Fruit fly (Drosophila melanogaster): ENCODE measurements around the gene SmB.
A peak's percentile ranks its signal among the peaks of the same experiment; 100 is the strongest.

The SmB gene

dm6 chr2L:10435606-10436160 lies 9.3 kb upstream of the SmB start, which contains the start of the genes TBC1D16 and holn1:
Gene TBC1D16 (minus strand): TSS chr2L:10435656.
Gene holn1 (plus strand): TSS chr2L:10435995.
- no peak for TF ChIP-seq CTCF (optimal IDR thresholded peaks at IDR 0.05)
- TF ChIP-seq CG8478 (optimal IDR thresholded peaks at IDR 0.05) = no peak

DNA sequence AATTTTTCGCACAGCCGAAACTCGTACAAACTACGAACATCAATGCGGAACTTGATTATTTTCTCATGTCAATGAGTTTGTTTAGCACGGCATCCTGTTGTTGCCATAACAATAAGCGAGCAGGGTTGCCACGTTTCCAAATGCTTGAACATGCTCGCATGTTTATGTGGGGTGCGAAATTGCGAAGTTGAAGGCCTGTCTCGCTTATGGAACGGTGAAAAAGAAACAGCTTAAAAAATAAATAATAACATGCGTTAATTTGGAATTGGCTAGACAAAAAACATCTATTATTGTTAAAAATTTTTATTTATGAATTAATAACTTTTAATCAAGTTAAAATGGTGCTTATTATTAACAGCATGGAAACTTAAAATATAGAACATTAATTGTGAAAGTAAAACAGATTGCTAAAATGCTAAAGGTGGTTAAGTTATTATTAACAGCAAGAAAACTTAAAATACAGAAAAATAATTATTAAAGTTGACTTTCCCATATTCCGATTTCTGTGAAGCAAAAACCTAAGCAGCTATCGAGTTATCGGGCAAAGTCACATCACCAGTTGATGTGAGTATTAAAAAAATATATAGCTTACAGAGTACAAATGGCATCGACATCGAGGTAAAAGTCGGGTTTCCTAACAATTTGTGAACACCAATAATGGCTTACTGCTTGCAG lies 4.5 kb upstream of the SmB start, which contains the start of the genes Bug22 and TfIIB:
Gene Bug22, minus strand, starts transcription at position 117 of the 675 bp plus-strand sequence.
Gene TfIIB, plus strand, starts transcription at position 537 of the 675 bp plus-strand sequence.
- TF ChIP-seq CTCF (optimal IDR thresholded peaks at IDR 0.05) (no peak), CG8478 (optimal IDR thresholded peaks at IDR 0.05) (no peak)

- TF ChIP-seq CTCF (optimal IDR thresholded peaks at IDR 0.05) (no peak), CG8478 (optimal IDR thresholded peaks at IDR 0.05) (no peak)
These were observed 2.1 kb upstream of the SmB start, which contains the start of gene CG5188 for dm6 chr2L:10428528-10428927. Gene CG5188 (plus strand): TSS chr2L:10428829.

DNA sequence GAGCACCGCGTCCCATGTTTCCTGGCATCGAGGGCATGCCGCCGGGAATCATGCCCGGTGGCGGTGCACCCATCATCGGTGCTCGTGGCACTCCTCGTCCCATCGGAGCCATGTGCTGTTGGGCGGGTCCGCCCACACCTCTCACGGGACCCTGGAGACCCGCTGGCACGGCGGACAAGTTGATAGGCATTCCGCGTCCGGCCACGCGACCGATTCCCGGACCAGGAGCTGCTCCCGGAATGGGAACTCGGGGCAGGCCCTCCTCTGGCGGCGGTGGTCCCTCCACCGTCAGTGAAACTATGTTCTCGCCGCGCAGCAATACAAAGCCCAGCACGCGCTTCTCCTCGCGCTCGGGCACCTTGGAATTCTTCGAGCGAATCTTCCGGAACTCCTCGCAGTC lies 828 bp downstream of the SmB start:
- TF ChIP-seq CG8478 (optimal IDR thresholded peaks at IDR 0.05) (no peak), CTCF (optimal IDR thresholded peaks at IDR 0.05) (no peak)

dm6 chr2L:10422643-10423606 lies 3.5 kb downstream of the SmB start, which contains the start of the genes pie and Wdfy2:
Gene pie (minus strand): TSS chr2L:10422780.
Gene Wdfy2 (plus strand): TSS chr2L:10423291.
- TF ChIP-seq CG8478 (optimal IDR thresholded peaks at IDR 0.05) (no peak), CTCF (optimal IDR thresholded peaks at IDR 0.05) (no peak)

- no peak for TF ChIP-seq CG8478 (optimal IDR thresholded peaks at IDR 0.05)
- no peak for TF ChIP-seq CTCF (optimal IDR thresholded peaks at IDR 0.05)
These were observed 7.4 kb downstream of the SmB start, which contains the start of gene RfC3 for dm6 chr2L:10418981-10419380. Gene RfC3 (plus strand): TSS chr2L:10419190.

DNA sequence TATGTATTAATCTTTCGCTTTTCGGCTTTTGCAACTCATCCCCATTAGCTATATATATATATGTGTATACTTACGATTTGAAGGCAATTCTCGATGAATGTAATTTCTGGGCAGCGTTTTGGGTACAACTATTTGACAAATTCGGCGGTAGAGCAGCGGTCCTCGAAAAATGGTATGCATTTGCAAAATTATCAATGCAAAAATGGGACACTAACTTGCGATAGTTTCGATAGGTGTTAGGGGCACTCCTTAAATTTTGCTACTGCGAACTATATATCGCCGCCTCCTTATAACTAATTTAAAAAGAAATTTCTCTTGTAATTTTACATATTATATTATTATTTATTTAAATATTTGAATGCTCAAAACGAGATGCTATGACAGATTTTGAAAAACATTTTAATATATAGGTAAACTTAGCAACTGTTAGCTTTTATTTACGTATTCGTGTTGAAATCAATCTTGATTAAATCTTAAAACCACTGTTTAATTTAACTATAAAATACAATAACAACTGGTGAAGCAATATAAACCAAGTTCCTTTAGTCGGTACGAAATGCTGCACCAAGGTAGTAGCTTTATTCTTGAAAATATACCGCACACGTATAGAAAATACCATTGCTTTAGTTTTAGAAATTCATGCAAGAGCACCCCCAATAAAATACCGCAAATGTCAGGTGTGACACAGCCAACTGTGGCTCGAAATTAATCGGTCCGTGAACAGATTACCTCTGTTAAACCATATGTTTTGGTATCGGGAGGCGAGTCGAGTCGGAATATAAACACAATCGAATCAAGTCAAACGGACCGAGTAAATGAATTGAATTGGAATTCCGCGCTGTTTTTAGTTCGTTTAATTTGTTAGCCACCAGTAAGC lies 12.9 kb downstream of the SmB start, which contains the start of the genes CG5355 and Klp31E:
Gene CG5355, minus strand, starts transcription at position 213 of the 877 bp plus-strand sequence.
Gene Klp31E, plus strand, starts transcription at position 767 of the 877 bp plus-strand sequence.
- no peak for TF ChIP-seq CG8478 (optimal IDR thresholded peaks at IDR 0.05)
- no peak for TF ChIP-seq CTCF (optimal IDR thresholded peaks at IDR 0.05)

- no peak for TF ChIP-seq CG8478 (optimal IDR thresholded peaks at IDR 0.05)
- peak in 1 of 2 experiments; percentile 11 for TF ChIP-seq CTCF (optimal IDR thresholded peaks at IDR 0.05)
These were observed 18.3 kb downstream of the SmB start, which contains the start of the genes Ip259 and RpS27A for dm6 chr2L:10408122-10408576. Gene Ip259 (plus strand): TSS chr2L:10408352. Gene RpS27A (plus strand): TSS chr2L:10408352.

- TF ChIP-seq CG8478 (optimal IDR thresholded peaks at IDR 0.05) (no peak), CTCF (optimal IDR thresholded peaks at IDR 0.05) (no peak)
These were observed 21.3 kb downstream of the SmB start, which contains the start of the genes CG17768, LSm-4 and Ir31a for dm6 chr2L:10405008-10405654. Gene CG17768 (minus strand): TSS chr2L:10405203. Gene LSm-4 (minus strand): TSS chr2L:10405203. Gene Ir31a (plus strand): TSS chr2L:10405565.

DNA sequence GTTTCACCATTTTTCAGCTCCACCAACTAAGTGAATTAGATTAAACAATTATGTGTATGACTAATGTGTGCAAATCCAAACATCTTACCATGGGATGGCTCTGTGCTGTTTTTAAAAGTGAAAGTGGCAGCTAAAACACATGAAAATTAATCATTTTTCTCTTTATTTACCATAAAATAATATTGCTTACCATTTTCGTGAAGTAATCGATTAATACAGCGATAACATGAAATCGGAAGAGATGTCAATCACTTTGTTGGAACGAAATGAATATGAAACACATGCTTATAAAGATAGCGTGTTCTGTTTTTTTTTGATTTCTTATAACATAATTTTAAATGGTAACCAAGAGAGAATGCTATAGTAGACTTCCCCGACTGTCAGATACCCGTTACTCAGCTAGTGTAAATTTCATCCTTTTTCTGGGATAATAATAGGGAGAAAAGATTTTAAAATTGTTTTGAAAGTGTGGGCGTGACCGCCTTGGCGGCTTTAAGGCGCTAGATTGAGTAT lies 22.6 kb downstream of the SmB start:
- TF ChIP-seq CTCF (optimal IDR thresholded peaks at IDR 0.05) (no peak), CG8478 (optimal IDR thresholded peaks at IDR 0.05) (no peak)

DNA sequence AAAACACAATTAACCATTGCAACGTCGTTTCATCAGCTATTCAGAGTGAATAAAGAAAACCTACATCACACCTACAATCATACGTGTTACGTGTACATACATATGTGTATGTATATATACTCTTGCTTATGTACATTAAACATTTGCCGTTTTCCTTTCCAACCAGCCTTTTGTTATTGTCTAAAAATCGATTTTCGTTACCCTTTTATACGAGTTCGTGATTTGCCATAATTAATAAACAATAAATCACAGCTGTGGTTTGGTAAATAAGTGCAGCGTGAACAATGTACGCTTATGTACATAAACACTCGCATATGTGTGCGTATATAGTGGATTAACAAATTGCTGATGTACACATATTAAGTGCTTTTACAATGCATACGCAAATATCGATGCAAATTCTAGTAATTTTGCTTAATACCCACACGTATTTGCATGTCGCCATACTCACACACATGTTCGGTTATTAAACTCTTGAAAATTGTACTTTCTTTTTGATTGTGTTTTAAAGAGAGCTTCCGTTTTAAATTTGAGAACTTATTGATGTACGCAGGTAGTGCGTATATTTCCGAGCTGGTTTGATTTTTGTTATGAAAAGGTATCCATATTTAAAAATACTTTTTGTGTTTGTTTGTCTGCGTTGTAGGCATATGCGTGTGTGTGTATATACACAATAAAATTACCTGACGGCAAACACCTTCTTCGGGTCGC lies 29.4 kb downstream of the SmB start:
- TF ChIP-seq CTCF (optimal IDR thresholded peaks at IDR 0.05) (no peak), CG8478 (optimal IDR thresholded peaks at IDR 0.05) (no peak)

DNA sequence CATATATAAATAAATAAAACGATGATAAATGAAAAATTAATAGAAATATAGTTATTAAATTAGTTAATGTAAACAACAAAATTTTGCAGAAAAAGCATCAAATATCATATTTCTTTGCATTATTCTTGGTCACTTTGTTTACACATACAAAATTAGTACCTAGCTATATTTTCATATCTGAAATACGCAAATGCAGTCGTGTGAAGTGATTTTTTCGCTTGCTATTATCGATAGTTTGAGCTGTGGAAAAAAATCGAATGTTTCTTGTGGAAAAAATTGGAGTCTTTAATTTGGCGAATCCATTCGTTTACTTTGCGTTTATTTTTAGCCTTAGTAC lies 30.0 kb downstream of the SmB start, which contains the start of gene Cnot4:
Gene Cnot4, plus strand, starts transcription at position 229 of the 337 bp plus-strand sequence.
- TF ChIP-seq CG8478 (optimal IDR thresholded peaks at IDR 0.05) (no peak), CTCF (optimal IDR thresholded peaks at IDR 0.05) (no peak)
